Fruit fly (Drosophila melanogaster) S2 (cell line): ENCODE measurements around the gene Blos3.

Experiments
- CG8478 ChIP-seq: fragments of >200 bp; optimal IDR thresholded peaks from 2 replicates; lab custom pipeline; 2018
- CTCF ChIP-seq, 2 experiments: fragments of >200 bp; optimal IDR thresholded peaks; 2 replicates each; lab custom pipeline; 2018

The Blos3 gene

dm6 chr3L:18898770-18899278 lies 28.8 kb downstream of the Blos3 start, which contains the start of gene RpL26:
Gene RpL26 (plus strand): TSS chr3L:18898875.
- peak in 1 of 2 experiments; percentile 28 for TF ChIP-seq CTCF (optimal IDR thresholded peaks at IDR 0.05; lab: Kevin White, UChicago)
- no peak for TF ChIP-seq CG8478

DNA sequence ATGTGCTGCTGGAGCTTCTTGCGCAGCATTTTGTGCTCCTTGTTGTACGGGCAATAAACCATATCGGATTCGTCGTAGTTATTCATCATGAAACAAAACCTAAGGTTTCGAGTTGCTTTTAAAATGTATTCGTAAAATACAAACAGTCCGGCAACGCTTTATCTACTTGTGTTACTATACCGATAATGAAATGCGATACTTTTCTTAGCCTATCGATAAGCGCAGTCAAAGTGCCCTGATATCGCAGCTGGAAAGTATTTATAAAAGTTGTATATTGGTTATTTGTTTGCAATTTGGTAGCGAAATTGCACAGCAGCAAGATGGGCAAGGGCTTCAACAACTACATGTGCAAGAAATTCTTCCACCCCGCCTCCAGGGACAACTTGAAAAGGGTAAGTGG lies 31.4 kb downstream of the Blos3 start, which contains the start of the genes arx and CG6843:
arx (minus strand) TSS at position 144 of the 400 bp plus-strand sequence.
CG6843 (plus strand) TSS at position 184 of the 400 bp plus-strand sequence.
- TF ChIP-seq CG8478: no peak
- peak in 1 of 2 experiments; percentile 34 for TF ChIP-seq CTCF (optimal IDR thresholded peaks at IDR 0.05; lab: Kevin White, UChicago)

- TF ChIP-seq CTCF (optimal IDR thresholded peaks at IDR 0.05; lab: Kevin White, UChicago) (no peak), CG8478 (no peak)
Observed at dm6 chr3L:18904772-18905601, 35.0 kb downstream of the Blos3 start, which contains the start of the genes CSN1b and Prp6. Gene CSN1b (minus strand): TSS chr3L:18904930. Gene Prp6 (plus strand): TSS chr3L:18905372.

DNA sequence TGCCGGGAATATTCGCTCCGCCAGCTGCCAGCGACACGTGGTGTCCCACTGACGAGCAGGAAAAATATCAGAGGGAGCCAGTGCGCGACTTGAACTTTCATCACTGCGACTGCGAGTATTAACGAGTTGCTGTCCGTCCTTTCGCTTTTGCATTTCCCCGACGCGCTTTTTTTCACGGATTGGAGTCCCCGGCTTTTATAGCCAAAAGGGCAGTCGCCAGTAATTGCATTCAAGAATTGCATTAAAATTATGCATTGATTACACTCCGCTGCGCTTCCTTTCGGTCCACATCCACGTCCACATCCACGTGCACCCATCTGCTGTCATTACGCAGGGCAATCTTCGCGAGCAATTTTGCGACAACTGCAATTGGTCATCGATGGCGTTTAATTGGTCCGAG lies 41.1 kb downstream of the Blos3 start, which contains the start of gene Ir75d:
Ir75d (minus strand) TSS at position 101 of the 400 bp plus-strand sequence.
- TF ChIP-seq CTCF (optimal IDR thresholded peaks at IDR 0.05; lab: Kevin White, UChicago) (no peak), CG8478 (no peak)

- TF ChIP-seq CG8478: no peak
- peak; percentile 38 to 70 for TF ChIP-seq CTCF (optimal IDR thresholded peaks at IDR 0.05; lab: Kevin White, UChicago)
Observed at dm6 chr3L:18914100-18914683, 44.2 kb downstream of the Blos3 start, which contains the start of gene COX6AL2. Gene COX6AL2 (minus strand): TSS chr3L:18914150.

- peak; percentile 71 to 77 for TF ChIP-seq CTCF (optimal IDR thresholded peaks at IDR 0.05; lab: Kevin White, UChicago)
- no peak for TF ChIP-seq CG8478
Observed at dm6 chr3L:18916466-18916865, 46.4 kb downstream of the Blos3 start.

DNA sequence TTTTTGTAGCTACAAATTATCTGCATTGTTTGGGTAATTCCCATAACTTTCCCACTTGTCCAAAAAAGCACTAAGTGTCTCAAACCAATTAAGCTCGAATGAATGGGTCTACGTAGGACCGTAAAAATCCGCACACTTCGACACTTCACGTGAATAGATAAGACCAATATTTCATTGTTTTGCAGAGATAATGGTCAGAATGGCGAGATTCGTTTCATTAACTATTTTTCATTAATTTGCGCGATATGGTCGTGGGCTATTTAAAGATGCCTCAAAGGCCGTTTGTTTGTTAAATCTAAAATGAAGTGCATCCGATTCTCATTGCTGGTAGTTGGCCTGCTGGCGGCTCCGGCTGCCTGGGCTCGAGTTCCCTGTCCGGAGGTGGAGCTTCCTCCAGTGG lies 47.3 kb downstream of the Blos3 start, which contains the start of gene CG6839:
CG6839 (plus strand) TSS at position 301 of the 400 bp plus-strand sequence.
- TF ChIP-seq CG8478 (no peak), CTCF (optimal IDR thresholded peaks at IDR 0.05; lab: Kevin White, UChicago) (no peak)

dm6 chr3L:18920219-18920618 lies 50.2 kb downstream of the Blos3 start, which contains the start of gene CG18223:
Gene CG18223 (minus strand): TSS chr3L:18920319.
- TF ChIP-seq CTCF (optimal IDR thresholded peaks at IDR 0.05; lab: Kevin White, UChicago) (no peak), CG8478 (no peak)
